Fruit fly (Drosophila melanogaster): ENCODE data around the gene IFT46.

DNA sequence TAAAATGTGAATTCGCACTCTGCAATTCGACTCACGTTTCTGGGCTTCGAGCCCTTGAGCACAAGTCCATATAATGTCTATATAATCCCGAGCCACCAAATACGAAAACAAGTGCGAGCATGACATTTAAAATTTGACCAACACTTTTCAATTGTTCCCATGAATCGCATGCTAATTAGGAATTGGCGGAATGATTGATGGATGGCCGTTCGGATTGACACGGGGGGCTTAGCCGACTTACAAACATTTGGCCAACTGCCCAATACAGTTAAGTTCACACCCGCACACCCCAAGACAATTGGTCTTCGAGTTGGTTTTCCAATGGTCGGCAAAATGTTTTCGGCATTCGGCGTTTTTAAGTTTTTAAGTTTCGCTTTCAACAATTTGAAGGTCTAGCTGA, 25.2 kb upstream of the IFT46 start:
- TF ChIP-seq CTCF (optimal IDR thresholded peaks at IDR 0.05), result no peak
- no peak for TF ChIP-seq CG8478 (optimal IDR thresholded peaks at IDR 0.05)
